Worm (Caenorhabditis elegans): ENCODE data around the gene znf-598.
"Not testable (repeated sequence)": the region's sequence is repeated elsewhere in the genome, so short reads cannot be mapped to it uniquely, and the experiment has no call there.

Gene znf-598

DNA sequence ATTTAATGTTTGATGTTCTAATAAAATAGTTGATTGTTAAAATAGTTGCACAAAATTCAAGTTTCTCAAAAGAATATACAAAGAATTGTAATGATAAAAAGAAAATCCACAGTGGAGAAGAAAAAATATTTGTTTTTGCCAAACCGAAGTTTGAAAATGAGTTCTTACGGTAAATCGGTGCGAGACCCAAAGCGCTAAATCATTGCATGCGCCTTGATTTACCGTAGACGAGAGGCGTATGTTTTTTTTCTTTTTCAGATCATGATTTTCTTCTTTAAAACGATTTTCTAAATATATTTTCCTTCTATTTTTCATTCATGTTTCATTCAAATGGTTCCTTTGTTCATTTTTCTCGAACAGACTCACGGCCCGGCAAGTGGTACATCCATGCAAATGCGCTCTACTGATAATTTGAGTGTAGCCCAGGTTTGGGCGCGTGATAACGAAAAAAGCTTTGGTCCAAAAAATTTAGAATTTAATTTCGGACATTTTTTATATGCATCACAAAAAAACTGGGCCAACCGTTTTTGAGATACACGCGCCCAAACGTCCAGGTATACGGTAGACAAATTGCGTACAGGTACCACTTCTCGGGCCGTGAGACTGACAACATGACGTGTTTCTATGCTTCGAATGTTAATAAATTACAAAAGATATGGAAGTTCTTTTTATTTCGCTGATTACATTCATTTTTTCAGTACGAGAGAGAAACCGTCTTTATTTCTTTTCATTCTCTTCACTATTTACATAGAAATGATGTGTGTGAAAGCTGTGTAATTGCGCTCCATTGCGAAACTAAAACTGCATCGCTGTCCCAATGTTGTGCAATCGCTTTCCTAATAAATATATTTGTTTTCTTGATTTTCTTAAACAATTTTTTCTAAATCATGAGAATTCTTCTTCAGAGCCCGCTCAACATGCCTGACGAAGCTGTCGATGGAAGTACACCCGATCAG lies at the start of gene znf-598:
znf-598 (plus strand) TSS at position 906 of the 956 bp plus-strand sequence.
- no peak for TF ChIP-seq unc-42 (tag; optimal IDR thresholded peaks at IDR 0.05)
- no peak for TF ChIP-seq sox-2 (GFP tag; IDR thresholded peaks at IDR 0.05)
- TF ChIP-seq pat-9 (tag; optimal IDR thresholded peaks at IDR 0.05): no peak
- peak; percentile 10 for TF ChIP-seq nfya-1 (tag; optimal IDR thresholded peaks at IDR 0.05)
- no peak for TF ChIP-seq unc-3 (GFP tag; conservative IDR thresholded peaks at IDR 0.05)
- peak; percentile 16 for TF ChIP-seq unc-3 (tag; optimal IDR thresholded peaks at IDR 0.05)
- TF ChIP-seq K02D7.2 (tag; optimal IDR thresholded peaks at IDR 0.05): no peak

DNA sequence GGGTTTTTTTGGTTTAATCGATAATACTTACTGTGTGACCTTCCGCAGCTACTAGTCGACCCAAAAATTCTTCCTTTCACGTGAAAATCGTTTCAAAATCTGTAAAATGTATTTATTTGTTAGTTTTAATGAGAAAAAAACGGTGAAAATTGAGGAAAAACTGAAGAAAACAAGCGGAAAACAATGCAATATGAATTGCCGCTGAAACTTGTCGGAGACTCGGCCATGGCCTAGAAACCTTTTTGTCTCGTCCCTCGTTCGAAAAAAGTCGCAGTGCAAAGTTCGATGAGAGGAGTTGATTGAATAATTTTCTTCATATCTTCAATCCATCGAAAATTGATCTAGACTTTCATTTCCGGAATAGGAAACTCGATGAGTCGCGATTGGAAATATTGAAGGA lies 47.9 kb upstream of the znf-598 start, which contains the start of gene C15F1.8:
C15F1.8 (minus strand) TSS at position 101 of the 400 bp plus-strand sequence.
- not testable (repeated sequence) for TF ChIP-seq syd-9 (tag; optimal IDR thresholded peaks at IDR 0.05); ttx-3 (tag; optimal IDR thresholded peaks at IDR 0.05); ceh-19 (GFP tag; optimal IDR thresholded peaks at IDR 0.05)

ce11 chrII:6978908-6979307 lies 46.7 kb upstream of the znf-598 start:
- TF ChIP-seq dmd-4 (tag; optimal IDR thresholded peaks at IDR 0.05; ENCODE audit: borderline replicate concordance) (no peak), ceh-45 (GFP tag; IDR thresholded peaks at IDR 0.05) (no peak), hlh-15 (tag; optimal IDR thresholded peaks at IDR 0.05) (no peak), ama-1 (optimal IDR thresholded peaks at IDR 0.05) (no peak), pha-2 (tag; optimal IDR thresholded peaks at IDR 0.05) (no peak), ceh-2 (tag; optimal IDR thresholded peaks at IDR 0.05) (no peak), ets-4 (tag; optimal IDR thresholded peaks at IDR 0.05) (no peak), rnt-1 (tag; optimal IDR thresholded peaks at IDR 0.05) (no peak), pqm-1 (tag; optimal IDR thresholded peaks at IDR 0.05) (no peak), ztf-16 (tag; optimal IDR thresholded peaks at IDR 0.05) (no peak), pros-1 (tag; optimal IDR thresholded peaks at IDR 0.05) (no peak)

DNA sequence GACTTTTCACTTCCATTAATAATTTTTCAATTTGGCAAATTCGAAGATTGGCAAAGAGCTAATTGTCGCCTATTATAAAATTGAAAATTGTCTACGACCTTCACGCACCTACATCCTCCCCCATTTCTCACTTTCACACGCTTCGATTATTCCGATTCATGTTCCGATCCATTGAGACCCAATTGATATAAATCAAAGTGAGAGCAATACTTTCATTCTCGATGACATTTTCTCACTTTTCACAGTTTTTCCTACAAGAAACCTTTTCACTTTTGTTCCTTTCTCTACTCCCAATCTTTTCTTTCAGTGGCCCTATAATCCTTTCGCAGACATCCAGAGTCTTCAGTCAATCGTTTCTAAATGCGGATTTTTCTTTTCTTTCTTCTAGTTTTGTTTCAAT lies 46.0 kb upstream of the znf-598 start, which contains the start of gene C15F1.2:
C15F1.2 (plus strand) TSS at position 308 of the 400 bp plus-strand sequence.
- TF ChIP-seq ceh-19 (GFP tag; optimal IDR thresholded peaks at IDR 0.05) (no peak), nhr-232 (tag; optimal IDR thresholded peaks at IDR 0.05) (no peak), fkh-10 (GFP tag; optimal IDR thresholded peaks at IDR 0.05) (no peak), hlh-6 (tag; optimal IDR thresholded peaks at IDR 0.05) (no peak), dmd-4 (tag; optimal IDR thresholded peaks at IDR 0.05; ENCODE audit: borderline replicate concordance) (no peak), madf-2 (tag; optimal IDR thresholded peaks at IDR 0.05) (no peak), sdc-2 (tag; optimal IDR thresholded peaks at IDR 0.05) (no peak)

- TF ChIP-seq ceh-31 (tag; optimal IDR thresholded peaks at IDR 0.05) (no peak), nhr-11 (tag; optimal IDR thresholded peaks at IDR 0.05) (no peak), ceh-22 (tag; optimal IDR thresholded peaks at IDR 0.05) (no peak), ceh-6 (GFP tag; optimal IDR thresholded peaks at IDR 0.05) (no peak), pha-4 (tag; optimal IDR thresholded peaks at IDR 0.05) (no peak), ets-4 (tag; optimal IDR thresholded peaks at IDR 0.05) (no peak)
Observed at ce11 chrII:6989830-6990287, 35.7 kb upstream of the znf-598 start, which contains the start of gene C15F1.1. Gene C15F1.1 (plus strand): TSS chrII:6989880.

- TF ChIP-seq ref-2 (tag; optimal IDR thresholded peaks at IDR 0.05): peak; percentile 20
- TF ChIP-seq ceh-6 (GFP tag; optimal IDR thresholded peaks at IDR 0.05): no peak
- TF ChIP-seq ceh-34 (tag; optimal IDR thresholded peaks at IDR 0.05): peak; percentile 33
- no peak for TF ChIP-seq C08G9.2 (tag; optimal IDR thresholded peaks at IDR 0.05)
- TF ChIP-seq pros-1 (tag; optimal IDR thresholded peaks at IDR 0.05): no peak
- TF ChIP-seq pat-9 (tag; optimal IDR thresholded peaks at IDR 0.05): no peak
- peak; percentile 75 for TF ChIP-seq ceh-48 (tag; optimal IDR thresholded peaks at IDR 0.05)
- peak; percentile 26 for TF ChIP-seq ceh-19 (GFP tag; optimal IDR thresholded peaks at IDR 0.05)
- no peak for TF ChIP-seq ceh-22 (tag; optimal IDR thresholded peaks at IDR 0.05)
- peak; percentile 62 for TF ChIP-seq nfya-1 (tag; optimal IDR thresholded peaks at IDR 0.05)
- TF ChIP-seq tbx-2 (tag; optimal IDR thresholded peaks at IDR 0.05): peak; percentile 26
- TF ChIP-seq unc-3 (GFP tag; conservative IDR thresholded peaks at IDR 0.05): no peak
- TF ChIP-seq unc-3 (tag; optimal IDR thresholded peaks at IDR 0.05): peak; percentile 30
- peak; percentile 80 for TF ChIP-seq unc-42 (tag; optimal IDR thresholded peaks at IDR 0.05)
- TF ChIP-seq eyg-1 (tag; optimal IDR thresholded peaks at IDR 0.05): no peak
- no peak for TF ChIP-seq lin-11 (tag; optimal IDR thresholded peaks at IDR 0.05)
- peak; percentile 77 for TF ChIP-seq ceh-31 (tag; optimal IDR thresholded peaks at IDR 0.05)
- peak; percentile 29 for TF ChIP-seq ceh-14 (tag; optimal IDR thresholded peaks at IDR 0.05)
- TF ChIP-seq ceh-18 (tag; optimal IDR thresholded peaks at IDR 0.05): peak; percentile 13
- TF ChIP-seq ama-1 (optimal IDR thresholded peaks at IDR 0.05): no peak
- TF ChIP-seq rnt-1 (tag; optimal IDR thresholded peaks at IDR 0.05): no peak
Observed at ce11 chrII:6992949-6993348, 32.7 kb upstream of the znf-598 start.

Data from whole organism, late embryonic.